Fruit fly (Drosophila melanogaster) whole organism, pupa: ENCODE measurements around the gene CG13096.
A peak's percentile ranks its signal among the peaks of the same experiment; 100 is the strongest.

Experiments
- CG10348 ChIP-seq: fragments of 200-800 bp; sonication (Bioruptor generic); IDR thresholded peaks from 2 replicates; pipeline ENCODE4 v1.3.6; 2022; ENCODE audit warnings: missing biosample characterization, missing genetic modification characterization
- CG12605 ChIP-seq: fragments of 200-800 bp; sonication (Bioruptor generic); IDR thresholded peaks from 2 replicates; pipeline ENCODE4 v1.3.6; 2022; ENCODE audit warnings: missing biosample characterization, missing genetic modification characterization
- CG13204 ChIP-seq: fragments of 200-800 bp; sonication (Bioruptor generic); optimal IDR thresholded peaks from 2 replicates; lab custom pipeline; 2018; ENCODE audit warnings: missing biosample characterization, mild to moderate bottlenecking, missing genetic modification characterization, moderate library complexity
- CG14655 ChIP-seq: fragments of 200-800 bp; sonication (Bioruptor generic); optimal IDR thresholded peaks from 3 replicates; lab custom pipeline; 2017; ENCODE audit warnings: mild to moderate bottlenecking, missing biosample characterization, missing genetic modification reagents, missing genetic modification characterization
- CG15710 ChIP-seq: fragments of 200-800 bp; sonication (Bioruptor generic); optimal IDR thresholded peaks from 2 replicates; lab custom pipeline; 2018; ENCODE audit warnings: missing biosample characterization, mild to moderate bottlenecking, missing genetic modification characterization, moderate library complexity
- CG17806 ChIP-seq: fragments of 200-800 bp; sonication (Bioruptor generic); optimal IDR thresholded peaks from 2 replicates; lab custom pipeline; 2018; ENCODE audit warnings: missing biosample characterization, mild to moderate bottlenecking, missing genetic modification characterization, moderate library complexity
- CG32121 ChIP-seq: fragments of 200-800 bp; sonication (Bioruptor generic); IDR thresholded peaks from 2 replicates; pipeline ENCODE4 v1.3.6; 2022; ENCODE audit warnings: missing biosample characterization, missing genetic modification characterization
- CG34367 ChIP-seq: fragments of 200-800 bp; sonication (Bioruptor generic); optimal IDR thresholded peaks from 2 replicates; lab custom pipeline; 2018; ENCODE audit warnings: missing biosample characterization, mild to moderate bottlenecking, missing genetic modification characterization
- CG4496 ChIP-seq: fragments of 200-800 bp; sonication (Bioruptor generic); IDR thresholded peaks from 3 replicates; pipeline ENCODE4 v1.3.6; 2022; ENCODE audit warnings: missing biosample characterization, missing genetic modification characterization
- CG8159 ChIP-seq: fragments of 200-800 bp; sonication (Bioruptor generic); optimal IDR thresholded peaks from 3 replicates; lab custom pipeline; 2018; ENCODE audit warnings: missing biosample characterization, mild to moderate bottlenecking, missing genetic modification characterization, moderate library complexity
- CG8301 ChIP-seq: fragments of 200-800 bp; sonication (Bioruptor generic); optimal IDR thresholded peaks from 2 replicates; lab custom pipeline; 2018; ENCODE audit warnings: missing biosample characterization, mild to moderate bottlenecking, missing genetic modification characterization
- CG9948 ChIP-seq: fragments of 200-800 bp; sonication (Bioruptor generic); optimal IDR thresholded peaks from 2 replicates; lab custom pipeline; 2018; ENCODE audit warnings: missing biosample characterization, mild to moderate bottlenecking, missing genetic modification characterization, moderate library complexity
- D1 ChIP-seq: fragments of 200-800 bp; sonication (Bioruptor generic); optimal IDR thresholded peaks from 2 replicates; lab custom pipeline; 2018; ENCODE audit warnings: missing biosample characterization, mild to moderate bottlenecking, missing genetic modification characterization, moderate library complexity
- EcR ChIP-seq: fragments of 200-800 bp; sonication (Bioruptor generic); optimal IDR thresholded peaks from 3 replicates; lab custom pipeline; 2019; ENCODE audit warnings: missing biosample characterization, missing genetic modification characterization, mild to moderate bottlenecking, moderate library complexity, missing genetic modification reagents
- Ets98B ChIP-seq: fragments of 200-800 bp; sonication (Bioruptor generic); IDR thresholded peaks from 2 replicates; pipeline ENCODE4 v1.3.6; 2022; ENCODE audit warnings: missing biosample characterization, missing genetic modification characterization
- Pif1A ChIP-seq: fragments of 200-800 bp; sonication (Bioruptor generic); optimal IDR thresholded peaks from 3 replicates; lab custom pipeline; 2016; ENCODE audit warnings: missing biosample characterization, missing genetic modification characterization
- Pif1B ChIP-seq: fragments of 200-800 bp; sonication (Bioruptor generic); optimal IDR thresholded peaks from 3 replicates; lab custom pipeline; 2016; ENCODE audit warnings: missing biosample characterization, missing genetic modification characterization
- Snoo ChIP-seq: fragments of 200-800 bp; sonication (Bioruptor generic); optimal IDR thresholded peaks from 3 replicates; lab custom pipeline; 2017; ENCODE audit warnings: missing biosample characterization, mild to moderate bottlenecking, missing genetic modification characterization, inconsistent platforms
- fd96Ca ChIP-seq: fragments of 200-800 bp; sonication (Bioruptor generic); IDR thresholded peaks from 3 replicates; pipeline ENCODE4 v1.3.6; 2022; ENCODE audit warnings: missing biosample characterization, missing genetic modification characterization
- gl ChIP-seq: fragments of 200-800 bp; sonication (Bioruptor generic); optimal IDR thresholded peaks from 2 replicates; lab custom pipeline; 2018; ENCODE audit warnings: missing biosample characterization, mild to moderate bottlenecking, missing genetic modification characterization
- rn ChIP-seq: fragments of 200-800 bp; sonication (Bioruptor generic); IDR thresholded peaks from 2 replicates; pipeline ENCODE4 v1.3.6; 2022; ENCODE audit warnings: missing biosample characterization, missing genetic modification characterization

The CG13096 gene

DNA sequence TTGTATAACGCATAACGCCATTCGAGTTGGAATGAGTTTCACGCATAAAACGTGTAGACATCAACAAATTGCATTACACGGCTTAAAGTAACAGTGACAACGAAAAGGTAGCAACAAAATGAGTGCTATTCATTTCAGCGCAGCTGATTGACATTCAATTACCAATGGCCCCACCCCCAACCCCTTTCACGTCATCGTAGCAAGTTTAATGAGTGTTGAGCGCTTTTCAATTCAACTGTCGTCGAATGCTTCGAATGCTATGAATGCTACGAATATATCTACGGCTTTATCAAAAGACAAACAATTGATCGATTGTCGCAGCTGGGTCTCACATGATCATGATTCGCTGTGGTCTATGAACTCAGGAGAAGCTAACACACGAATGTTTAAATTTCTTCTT, 22.0 kb upstream of the CG13096 start:
- TF ChIP-seq Pif1B (no peak), CG10348 (GFP tag; lab: Robert Waterston, UW) (no peak), CG34367 (no peak), Ets98B (GFP tag; lab: Robert Waterston, UW) (no peak), CG32121 (no peak), CG13204 (GFP tag; lab: Kevin White, UChicago) (no peak), CG4496 (no peak), D1 (tag; lab: Kevin White, UChicago) (no peak), CG8301 (tag; lab: Kevin White, UChicago) (no peak), CG15710 (tag; lab: Kevin White, UChicago) (no peak), CG12605 (GFP tag; lab: Robert Waterston, UW) (no peak), CG9948 (tag; lab: Kevin White, UChicago) (no peak), CG17806 (tag; lab: Kevin White, UChicago) (no peak), rn (GFP tag; lab: Robert Waterston, UW) (no peak), fd96Ca (GFP tag; lab: Robert Waterston, UW) (no peak)
- TF ChIP-seq, all 21 proteins: peak for 0

DNA sequence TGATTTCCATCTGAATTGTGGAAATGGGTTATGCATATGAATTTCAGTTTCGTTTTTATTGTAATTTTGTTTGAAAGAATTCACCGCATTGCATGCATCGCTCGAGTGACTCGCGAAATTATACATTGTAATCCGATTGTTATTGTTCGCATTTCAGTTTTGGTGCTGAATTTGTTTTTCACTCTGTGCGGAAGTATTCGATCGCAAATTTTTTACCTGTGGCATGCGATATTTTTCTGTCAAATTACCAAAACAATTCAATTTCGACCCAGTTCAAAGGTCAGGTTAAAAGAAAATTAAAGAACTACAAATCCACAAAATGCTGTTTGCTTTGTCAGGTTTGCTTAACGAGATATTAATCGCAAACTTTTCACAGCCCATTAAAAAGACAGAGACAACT, 21.1 kb upstream of the CG13096 start:
- TF ChIP-seq Pif1A (GFP tag; lab: Kevin White, UChicago) (no peak), CG14655 (GFP tag; lab: Kevin White, UChicago) (no peak), CG12605 (GFP tag; lab: Robert Waterston, UW) (no peak)

DNA sequence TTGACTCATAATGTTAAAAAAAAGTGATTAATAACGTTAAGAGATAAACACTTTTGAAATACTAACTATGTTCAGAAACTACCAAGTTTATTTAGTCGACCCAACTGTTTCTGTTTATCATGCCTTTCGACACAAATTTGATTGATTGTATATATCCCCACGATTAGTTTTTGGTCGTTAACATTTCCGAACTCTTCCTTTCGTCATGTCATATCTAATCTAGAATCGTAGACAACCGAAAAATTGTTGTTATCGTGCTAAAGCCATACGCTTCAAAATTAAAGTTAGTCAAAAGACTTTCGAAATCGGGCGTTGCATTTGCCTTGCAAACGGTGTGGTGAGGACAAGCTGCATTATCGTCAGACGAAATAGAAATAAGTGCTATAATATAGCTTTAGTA, 18.5 kb upstream of the CG13096 start:
- TF ChIP-seq Pif1B (no peak), CG9948 (tag; lab: Kevin White, UChicago) (no peak), Ets98B (GFP tag; lab: Robert Waterston, UW) (no peak), CG12605 (GFP tag; lab: Robert Waterston, UW) (no peak)

DNA sequence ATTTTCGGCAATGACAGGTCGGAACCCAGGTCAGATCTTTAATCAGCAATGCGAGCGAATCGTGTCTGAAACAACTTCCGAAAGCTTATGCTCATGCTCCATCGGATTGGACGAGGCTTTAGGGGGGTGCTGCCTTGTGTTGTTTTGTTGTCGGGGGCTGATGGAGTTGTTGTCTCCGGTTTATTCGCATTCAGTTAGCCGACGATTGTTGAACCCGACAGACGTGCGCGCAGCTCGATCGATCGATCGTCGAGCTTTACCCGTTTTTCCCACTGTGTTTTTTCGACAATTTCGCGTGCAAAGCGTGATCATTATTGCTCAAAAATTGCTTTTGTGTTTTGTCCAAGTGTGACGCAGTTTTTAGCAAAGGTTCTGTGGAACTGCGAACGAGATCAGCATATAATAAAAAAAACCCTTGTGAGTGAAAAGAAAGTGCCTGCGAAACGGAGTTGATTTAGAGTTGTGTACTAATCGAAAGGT, 17.3 kb upstream of the CG13096 start, which contains the start of gene CG17834:
TSS of gene CG17834 (plus strand) at position 191 of the 480 bp plus-strand sequence.
- peak; percentile 34 for TF ChIP-seq Snoo (tag; lab: Kevin White, UChicago)
- TF ChIP-seq EcR (GFP tag; lab: Kevin White, UChicago): peak; percentile 81
- no peak for TF ChIP-seq Pif1B
- TF ChIP-seq gl (tag; lab: Kevin White, UChicago): no peak
- TF ChIP-seq CG10348 (GFP tag; lab: Robert Waterston, UW): no peak
- TF ChIP-seq CG4496: peak; percentile 49; the same call in 1 of the 3 replicates
- TF ChIP-seq rn (GFP tag; lab: Robert Waterston, UW): no peak
- TF ChIP-seq Ets98B (GFP tag; lab: Robert Waterston, UW): peak; percentile 64; the same call in 1 of the 2 replicates

DNA sequence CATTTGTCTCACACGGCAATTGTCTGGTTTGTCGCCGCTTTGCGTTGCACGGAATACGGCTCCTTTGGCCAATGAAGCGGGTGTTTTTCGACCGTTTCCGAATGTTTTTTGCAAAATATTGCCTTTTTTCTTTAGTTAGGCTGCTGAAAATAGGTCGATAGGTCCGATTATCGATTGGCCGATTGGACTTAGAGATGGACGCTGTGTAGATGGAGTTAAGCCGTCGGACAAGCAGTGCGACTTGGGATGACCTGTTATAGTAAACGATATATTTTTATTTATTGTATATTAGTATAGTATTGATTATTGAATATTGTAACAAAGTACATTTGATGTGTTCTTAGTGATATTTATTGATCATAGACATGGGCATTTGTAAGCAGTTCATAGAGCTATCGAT, 16.7 kb upstream of the CG13096 start, which contains the start of the genes lmgA and lmgB:
TSS of gene lmgA (minus strand) at position 301 of the 400 bp plus-strand sequence.
TSS of gene lmgB (minus strand) at position 301 of the 400 bp plus-strand sequence.
- TF ChIP-seq Ets98B (GFP tag; lab: Robert Waterston, UW) (no peak), CG17806 (tag; lab: Kevin White, UChicago) (peak; percentile 2), CG10348 (GFP tag; lab: Robert Waterston, UW) (no peak), EcR (GFP tag; lab: Kevin White, UChicago) (no peak)

DNA sequence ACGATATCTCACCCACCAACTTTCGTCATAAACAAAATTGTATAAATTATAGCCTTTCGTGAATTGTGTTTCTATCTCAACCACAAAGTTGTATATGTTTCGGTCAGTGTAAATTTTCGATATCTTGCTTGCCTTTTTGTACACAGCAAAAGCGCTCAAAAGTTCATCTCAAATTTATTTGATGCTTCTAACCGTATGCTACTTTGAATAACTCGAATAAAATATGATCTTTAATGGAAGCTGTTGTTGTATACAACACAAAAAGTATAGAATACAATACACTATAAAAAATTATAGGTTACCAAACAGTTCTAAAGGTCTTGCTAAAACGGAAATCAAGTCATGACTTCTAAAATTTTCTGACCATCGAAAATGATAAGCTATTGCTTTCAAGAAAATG, 13.3 kb upstream of the CG13096 start:
- TF ChIP-seq CG13204 (GFP tag; lab: Kevin White, UChicago): no peak
- no peak for TF ChIP-seq CG15710 (tag; lab: Kevin White, UChicago)

DNA sequence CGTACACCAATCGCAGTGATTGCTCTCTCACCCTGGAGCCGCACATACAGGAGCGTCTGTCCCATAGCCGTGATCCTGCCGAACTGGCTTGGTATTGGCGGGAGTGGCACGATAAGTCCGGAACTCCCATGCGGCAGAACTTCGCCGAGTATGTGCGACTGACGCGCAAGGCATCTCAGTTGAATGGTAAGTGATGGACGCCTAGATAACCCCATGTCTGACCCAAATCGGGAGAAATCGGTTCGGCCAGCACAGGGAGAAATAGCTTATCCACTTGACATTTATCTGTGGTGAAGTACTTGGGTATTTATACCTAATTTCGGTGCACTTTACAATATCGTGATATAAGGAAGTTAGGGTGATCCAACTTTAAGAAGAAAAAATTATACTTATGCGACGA, 11.1 kb upstream of the CG13096 start:
- TF ChIP-seq CG12605 (GFP tag; lab: Robert Waterston, UW) (no peak), Pif1A (GFP tag; lab: Kevin White, UChicago) (no peak), gl (tag; lab: Kevin White, UChicago) (no peak), Ets98B (GFP tag; lab: Robert Waterston, UW) (no peak), Pif1B (no peak), rn (GFP tag; lab: Robert Waterston, UW) (no peak), Snoo (tag; lab: Kevin White, UChicago) (no peak), CG32121 (no peak), CG34367 (no peak), CG4496 (no peak), CG10348 (GFP tag; lab: Robert Waterston, UW) (no peak)

DNA sequence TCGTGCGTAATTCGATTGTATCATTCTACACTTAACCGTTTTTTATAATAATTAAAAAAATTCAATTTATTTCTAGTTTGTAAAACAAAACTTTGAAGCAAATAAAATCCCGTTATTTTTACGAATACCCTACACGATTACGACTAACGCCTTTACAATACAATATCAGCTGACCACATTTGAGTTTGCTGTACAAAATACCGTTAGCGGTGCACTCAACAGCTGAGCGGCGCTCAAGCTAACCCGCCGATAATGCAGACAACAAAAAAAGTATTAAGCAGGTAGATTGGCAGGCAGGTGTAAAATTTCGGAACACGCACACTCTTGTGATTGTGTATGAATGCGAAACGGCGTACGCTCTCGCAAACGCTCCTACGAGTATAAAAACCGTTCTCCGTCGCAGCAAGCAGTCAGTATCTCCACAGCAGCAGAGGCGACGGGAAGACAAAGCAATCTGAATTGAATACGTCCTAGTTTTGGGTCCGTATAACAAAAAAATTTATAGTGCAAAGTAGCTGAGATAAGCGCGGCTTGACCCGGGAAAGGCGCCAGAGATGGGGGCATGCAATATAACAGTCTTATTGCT, 10.2 kb upstream of the CG13096 start, which contains the start of gene Acer:
TSS of gene Acer (plus strand) at position 210 of the 586 bp plus-strand sequence.
- 0 out of 3 replicates have a peak, but pooled peaks have one; percentile 19 for TF ChIP-seq CG4496
- TF ChIP-seq CG10348 (GFP tag; lab: Robert Waterston, UW): no peak
- no peak for TF ChIP-seq Pif1A (GFP tag; lab: Kevin White, UChicago)
- TF ChIP-seq Ets98B (GFP tag; lab: Robert Waterston, UW): peak; percentile 32; the same call in 1 of the 2 replicates
- no peak for TF ChIP-seq CG8159 (tag; lab: Kevin White, UChicago)
- TF ChIP-seq CG8301 (tag; lab: Kevin White, UChicago): no peak
- no peak for TF ChIP-seq fd96Ca (GFP tag; lab: Robert Waterston, UW)
- TF ChIP-seq EcR (GFP tag; lab: Kevin White, UChicago): peak; percentile 1
- TF ChIP-seq CG12605 (GFP tag; lab: Robert Waterston, UW): 0 out of 2 replicates have a peak, but pooled peaks have one; percentile 46
- no peak for TF ChIP-seq CG9948 (tag; lab: Kevin White, UChicago)
- TF ChIP-seq CG13204 (GFP tag; lab: Kevin White, UChicago): no peak
- 0 out of 2 replicates have a peak, but pooled peaks have one; percentile 16 for TF ChIP-seq CG32121
- no peak for TF ChIP-seq D1 (tag; lab: Kevin White, UChicago)
- TF ChIP-seq Pif1B: no peak
- TF ChIP-seq CG34367: no peak
- TF ChIP-seq rn (GFP tag; lab: Robert Waterston, UW): no peak
- TF ChIP-seq CG17806 (tag; lab: Kevin White, UChicago): no peak
- no peak for TF ChIP-seq CG15710 (tag; lab: Kevin White, UChicago)
- TF ChIP-seq CG14655 (GFP tag; lab: Kevin White, UChicago): no peak
- no peak for TF ChIP-seq gl (tag; lab: Kevin White, UChicago)
- TF ChIP-seq Snoo (tag; lab: Kevin White, UChicago): no peak
